Worm (Caenorhabditis elegans) whole organism, L4 larva: Measurements from ENCODE around the gene C27F2.4.

Experiments used
- R02D3.7 ChIP-seq: fragments of 150-350 bp; sonication (generic microtip); optimal IDR thresholded peaks from 3 replicates; lab custom pipeline; 2014; ENCODE audit warnings: missing biosample characterization, missing genetic modification characterization
- Y48G9A.11 ChIP-seq: fragments of 200-800 bp; sonication (Bioruptor generic); IDR thresholded peaks from 2 replicates; pipeline ENCODE4 v1.3.6; 2022; ENCODE audit warnings: missing genetic modification reagents, missing genetic modification characterization, missing compliant biosample characterization
- ceh-62 ChIP-seq: sonication (generic microtip); optimal IDR thresholded peaks from 2 replicates; lab custom pipeline; 2017; ENCODE audit warnings: missing biosample characterization, missing genetic modification characterization
- daf-8 ChIP-seq: fragments of 200-800 bp; sonication (Bioruptor generic); IDR thresholded peaks from 2 replicates; pipeline ENCODE4 v1.3.6; 2022; ENCODE audit warnings: missing genetic modification characterization, missing compliant biosample characterization
- fkh-10 ChIP-seq: fragments of 150-350 bp; optimal IDR thresholded peaks from 2 replicates; lab custom pipeline; 2014; ENCODE audit warnings: missing biosample characterization, missing genetic modification reagents, missing genetic modification characterization
- hmg-1.1 ChIP-seq: fragments of 200-800 bp; sonication (Bioruptor generic); IDR thresholded peaks from 2 replicates; pipeline ENCODE4 v1.3.6; 2022; ENCODE audit warnings: missing genetic modification reagents, missing genetic modification characterization, missing compliant biosample characterization
- sdz-12 ChIP-seq: fragments of 200-800 bp; sonication (Bioruptor generic); optimal IDR thresholded peaks from 2 replicates; lab custom pipeline; 2018; ENCODE audit warnings: mild to moderate bottlenecking, missing genetic modification characterization, missing compliant biosample characterization
- unc-130 ChIP-seq: sonication (generic microtip); optimal IDR thresholded peaks from 2 replicates; lab custom pipeline; 2016; ENCODE audit warnings: missing genetic modification reagents, missing genetic modification characterization, missing compliant biosample characterization
- vab-7 ChIP-seq: fragments of 200-800 bp; sonication (Bioruptor generic); IDR thresholded peaks from 2 replicates; pipeline ENCODE4 v1.3.6; 2022; ENCODE audit warnings: missing genetic modification reagents, missing genetic modification characterization, missing compliant biosample characterization

DNA sequence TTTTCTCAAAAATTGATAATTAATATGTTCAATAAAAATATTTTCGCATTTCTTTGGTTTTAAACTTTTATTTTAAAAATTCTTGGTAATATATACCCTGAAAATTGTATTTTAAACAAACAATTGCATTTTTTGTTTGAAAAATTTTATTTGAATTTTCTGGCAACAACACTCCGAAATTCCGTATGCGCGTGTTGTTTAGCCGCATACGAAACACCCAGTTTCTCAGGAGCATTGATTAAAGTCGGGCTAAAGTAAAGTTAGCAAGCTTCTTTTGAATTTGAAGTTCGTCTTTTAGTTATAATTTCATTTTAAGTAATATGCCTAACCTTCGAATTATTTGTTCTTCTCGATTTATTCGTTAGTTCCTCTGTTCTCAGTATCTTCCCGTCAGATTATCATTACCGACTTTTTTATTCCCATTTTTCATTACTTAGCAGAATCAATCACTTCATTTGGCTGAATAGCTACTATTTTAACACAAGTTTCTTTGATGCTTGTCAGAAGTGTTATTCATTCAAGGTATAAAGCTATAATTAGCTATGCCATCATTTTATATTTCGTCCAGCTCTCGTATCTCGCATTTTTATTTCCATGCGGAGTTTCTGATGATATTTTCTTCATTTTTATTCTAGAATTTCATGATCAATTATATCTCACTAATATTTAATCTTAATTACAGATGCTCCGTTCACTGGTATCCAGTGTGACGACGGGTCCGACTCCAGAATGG, 25.0 kb downstream of the C27F2.4 start, which contains the start of gene mrps-18C:
- no peak for TF ChIP-seq R02D3.7
- TF ChIP-seq sdz-12 (GFP tag; lab: Kevin White, UChicago) = no peak
- TF ChIP-seq ceh-62 (tag; lab: Kevin White, UChicago) = no peak
- TF ChIP-seq hmg-1.1 (GFP tag; lab: Robert Waterston, UW) = no peak
- no peak for TF ChIP-seq vab-7 (GFP tag; lab: Robert Waterston, UW)
- no peak for TF ChIP-seq unc-130 (GFP tag; lab: Kevin White, UChicago)
- TF ChIP-seq Y48G9A.11 (GFP tag; lab: Robert Waterston, UW) = peak; percentile 60; the same call in 1 of the 2 replicates
- no peak for TF ChIP-seq daf-8 (GFP tag; lab: Robert Waterston, UW)
- TF ChIP-seq fkh-10 (GFP tag; lab: Kevin White, UChicago) = no peak
